Fruit fly (Drosophila melanogaster): ENCODE results near the gene CG4617.

The CG4617 gene

dm6 chrX:7065835-7066234 lies 38.5 kb downstream of the CG4617 start, which contains the start of gene CG12541 (continued):
- TF ChIP-seq Ravus (GFP tag; IDR thresholded peaks at IDR 0.05) (no peak), nmo (GFP tag; optimal IDR thresholded peaks at IDR 0.05) (no peak), CG8290 (GFP tag; optimal IDR thresholded peaks at IDR 0.05) (no peak), CG8290 (tag; optimal IDR thresholded peaks at IDR 0.05) (peak in 1 of 2 experiments; percentile 36), CG30403 (GFP tag; optimal IDR thresholded peaks at IDR 0.05) (no peak), hb (GFP tag; IDR thresholded peaks at IDR 0.05; ENCODE audit: partially characterized antibody) (no peak), CG18619 (GFP tag; optimal IDR thresholded peaks at IDR 0.05) (no peak), CG8089 (GFP tag; optimal IDR thresholded peaks at IDR 0.05) (no peak), az2 (GFP tag; optimal IDR thresholded peaks at IDR 0.05) (no peak), Spps (tag; optimal IDR thresholded peaks at IDR 0.05) (no peak), ERR (GFP tag; optimal IDR thresholded peaks at IDR 0.05) (no peak), CG15696 (tag; optimal IDR thresholded peaks at IDR 0.05) (no peak), CG1602 (GFP tag; optimal IDR thresholded peaks at IDR 0.05) (no peak), exex (tag; optimal IDR thresholded peaks at IDR 0.05) (no peak), CG6254 (GFP tag; optimal IDR thresholded peaks at IDR 0.05) (no peak), CG32772 (GFP tag; IDR thresholded peaks at IDR 0.05) (no peak), odd (GFP tag; optimal IDR thresholded peaks at IDR 0.05) (no peak), Deaf1 (tag; optimal IDR thresholded peaks at IDR 0.05) (no peak), grn (GFP tag; optimal IDR thresholded peaks at IDR 0.05) (no peak), CG17328 (GFP tag; IDR thresholded peaks at IDR 0.05) (no peak), cas (GFP tag; IDR thresholded peaks at IDR 0.05) (no peak), toy (GFP tag; IDR thresholded peaks at IDR 0.05) (no peak), CG11398 (GFP tag; optimal IDR thresholded peaks at IDR 0.05) (no peak), yki (optimal IDR thresholded peaks at IDR 0.05) (no peak), CG6272 (GFP tag; IDR thresholded peaks at IDR 0.05) (no peak), CG17912 (GFP tag; optimal IDR thresholded peaks at IDR 0.05) (no peak), zf30C (GFP tag; optimal IDR thresholded peaks at IDR 0.05) (no peak), CG31365 (tag; optimal IDR thresholded peaks at IDR 0.05) (no peak), Lpt (GFP tag; optimal IDR thresholded peaks at IDR 0.05) (no peak), NFAT (GFP tag; IDR thresholded peaks at IDR 0.05) (peak; percentile 27; the same call in 1 of the 2 replicates), rib (GFP tag; IDR thresholded peaks at IDR 0.05) (no peak), CG12299 (tag; optimal IDR thresholded peaks at IDR 0.05) (no peak), lab (GFP tag; optimal IDR thresholded peaks at IDR 0.05) (peak; percentile 4), Chrac-16 (GFP tag; optimal IDR thresholded peaks at IDR 0.05) (no peak), Med (GFP tag) (peak; percentile 74), sr (GFP tag; IDR thresholded peaks at IDR 0.05) (no peak), tgo (GFP tag; IDR thresholded peaks at IDR 0.05) (no peak), MTF-1 (GFP tag; optimal IDR thresholded peaks at IDR 0.05; ENCODE audit: borderline replicate concordance) (no peak), CG4820 (GFP tag; optimal IDR thresholded peaks at IDR 0.05) (no peak), Nf-YC (tag; optimal IDR thresholded peaks at IDR 0.05) (peak; percentile 6), Dfd (GFP tag; optimal IDR thresholded peaks at IDR 0.05) (no peak), dm (GFP tag; optimal IDR thresholded peaks at IDR 0.05) (no peak), Oli (tag; optimal IDR thresholded peaks at IDR 0.05) (no peak), CG7987 (GFP tag; optimal IDR thresholded peaks at IDR 0.05) (no peak), HLHmδ (GFP tag; optimal IDR thresholded peaks at IDR 0.05) (no peak), CG2875 (GFP tag; optimal IDR thresholded peaks at IDR 0.05) (no peak), gfzf (GFP tag; optimal IDR thresholded peaks at IDR 0.05) (no peak), CG13287 (GFP tag; IDR thresholded peaks at IDR 0.05; ENCODE audit: partially characterized antibody) (peak; percentile 33; the same call in 1 of the 2 replicates), Hr51 (GFP tag; optimal IDR thresholded peaks at IDR 0.05) (peak in 1 of 2 experiments; percentile 11), CG12744 (GFP tag; optimal IDR thresholded peaks at IDR 0.05) (no peak), CG1792 (GFP tag; optimal IDR thresholded peaks at IDR 0.05) (no peak), unc-4 (GFP tag; IDR thresholded peaks at IDR 0.05; ENCODE audit: partially characterized antibody) (0 out of 2 replicates have a peak, but pooled peaks have one; percentile 14)

Data from whole organism, embryonic.